Worm (Caenorhabditis elegans) whole organism, late embryonic: ENCODE results near the gene Y69H2.15.

Experiments used
- F13H6.1 ChIP-seq: sonication (generic microtip); optimal IDR thresholded peaks from 2 replicates; lab custom pipeline; 2016; ENCODE audit warnings: missing genetic modification characterization, missing compliant biosample characterization
- Y22D7AL.16 ChIP-seq: sonication (generic microtip); optimal IDR thresholded peaks from 2 replicates; lab custom pipeline; 2016; ENCODE audit warnings: missing genetic modification characterization, missing compliant biosample characterization
- ceh-31 ChIP-seq: sonication (generic microtip); optimal IDR thresholded peaks from 2 replicates; lab custom pipeline; 2016; ENCODE audit warnings: missing genetic modification characterization, missing compliant biosample characterization
- ceh-6 ChIP-seq: fragments of 200-800 bp; sonication (Bioruptor generic); optimal IDR thresholded peaks from 2 replicates; lab custom pipeline; 2018; ENCODE audit warnings: mild to moderate bottlenecking, missing genetic modification characterization, missing compliant biosample characterization
- dve-1 ChIP-seq: sonication (generic microtip); optimal IDR thresholded peaks from 2 replicates; lab custom pipeline; 2017; ENCODE audit warnings: antibody characterized with exemption, mild to moderate bottlenecking, missing genetic modification characterization, missing compliant biosample characterization
- hlh-6 ChIP-seq: sonication (generic microtip); optimal IDR thresholded peaks from 2 replicates; lab custom pipeline; 2016; ENCODE audit warnings: missing genotype, missing genetic modification characterization, missing compliant biosample characterization
- nhr-11 ChIP-seq: fragments of 150-350 bp; optimal IDR thresholded peaks from 2 replicates; lab custom pipeline; 2014; ENCODE audit warnings: missing biosample characterization, missing genetic modification characterization
- pag-3 ChIP-seq: sonication (generic microtip); optimal IDR thresholded peaks from 2 replicates; lab custom pipeline; 2016; ENCODE audit warnings: missing compliant biosample characterization, missing genetic modification characterization, borderline replicate concordance
- pat-9 ChIP-seq: fragments of 200-800 bp; sonication (Bioruptor generic); optimal IDR thresholded peaks from 2 replicates; lab custom pipeline; 2018; ENCODE audit warnings: mild to moderate bottlenecking, missing genetic modification characterization, moderate library complexity, missing compliant biosample characterization
- pqm-1 ChIP-seq: sonication (generic microtip); optimal IDR thresholded peaks from 2 replicates; lab custom pipeline; 2016; ENCODE audit warnings: missing genetic modification characterization, missing compliant biosample characterization

- TF ChIP-seq pqm-1, result no peak
- no peak for TF ChIP-seq ceh-31 (tag; lab: Kevin White, UChicago)
- no peak for TF ChIP-seq pag-3
- no peak for TF ChIP-seq pat-9 (tag; lab: Kevin White, UChicago)
- TF ChIP-seq hlh-6 (tag; lab: Kevin White, UChicago), result no peak
- no peak for TF ChIP-seq nhr-11 (tag; lab: Kevin White, UChicago)
- no peak for TF ChIP-seq dve-1
- no peak for TF ChIP-seq F13H6.1
- no peak for TF ChIP-seq Y22D7AL.16 (tag; lab: Kevin White, UChicago)
- TF ChIP-seq ceh-6 (GFP tag; lab: Kevin White, UChicago), result no peak
These were observed 29.7 kb upstream of the Y69H2.15 start for ce11 chrV:18656363-18656762.
